Worm (Caenorhabditis elegans): Measurements from ENCODE around the gene B0244.5.
A peak's percentile ranks its signal among the peaks of the same experiment; 100 is the strongest.

B0244.5 gene

DNA sequence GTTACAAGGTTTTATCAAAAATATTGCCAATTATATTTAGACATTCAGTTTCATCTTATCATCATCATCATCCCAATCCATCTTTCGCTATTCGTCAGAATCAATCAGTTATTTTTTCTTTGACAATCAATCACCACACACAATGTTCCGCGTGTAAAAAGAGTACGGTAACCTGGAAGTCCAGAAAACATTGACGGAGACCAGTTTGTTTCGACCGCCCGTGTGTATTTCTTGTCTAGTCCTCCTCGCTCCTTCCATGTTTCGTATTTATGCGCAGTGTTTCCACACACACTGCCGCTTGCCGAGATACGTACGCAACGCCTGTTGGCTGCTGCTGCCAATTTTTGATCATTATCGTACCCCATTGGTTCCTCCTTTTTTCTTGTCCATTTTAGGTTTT is 34.0 kb upstream of the B0244.5 start:
- no peak for TF ChIP-seq B0019.2 (GFP tag; conservative IDR thresholded peaks at IDR 0.05)
- no peak for TF ChIP-seq bed-2 (GFP tag; IDR thresholded peaks at IDR 0.05)
- no peak for TF ChIP-seq lir-1 (GFP tag; conservative IDR thresholded peaks at IDR 0.05)
- no peak for TF ChIP-seq ceh-100 (GFP tag; IDR thresholded peaks at IDR 0.05)
- peak; percentile 6 for TF ChIP-seq tbp1 (GFP tag; optimal IDR thresholded peaks at IDR 0.05)
- TF ChIP-seq lin-40 (tag; optimal IDR thresholded peaks at IDR 0.05) = peak; percentile 10
- TF ChIP-seq ztf-18 (tag; optimal IDR thresholded peaks at IDR 0.05) = no peak
- no peak for TF ChIP-seq gei-17 (GFP tag; optimal IDR thresholded peaks at IDR 0.05)
- no peak for TF ChIP-seq hmg-1.2 (GFP tag; IDR thresholded peaks at IDR 0.05)
- no peak for TF ChIP-seq xnd-1 (tag; optimal IDR thresholded peaks at IDR 0.05)
- no peak for TF ChIP-seq F23B12.7 (tag; optimal IDR thresholded peaks at IDR 0.05; ENCODE audit: insufficient read depth)
- TF ChIP-seq ZK185.1 (tag; optimal IDR thresholded peaks at IDR 0.05; ENCODE audit: poor library complexity, severe bottlenecking) = no peak
- TF ChIP-seq snpc-4 (GFP tag; optimal IDR thresholded peaks at IDR 0.05) = no peak
- TF ChIP-seq snpc-4 (tag; optimal IDR thresholded peaks at IDR 0.05) = peak in 1 of 4 experiments; percentile 44
- peak in 1 of 2 experiments; percentile 40 for TF ChIP-seq let-607 (tag; optimal IDR thresholded peaks at IDR 0.05)
- peak; percentile 12 for TF ChIP-seq attf-5 (GFP tag; optimal IDR thresholded peaks at IDR 0.05)
- no peak for TF ChIP-seq rec-8 (tag; optimal IDR thresholded peaks at IDR 0.05)
- peak; percentile 25; the same call in 1 of the 2 replicates for TF ChIP-seq madf-6 (GFP tag; IDR thresholded peaks at IDR 0.05)
- TF ChIP-seq Y53G8AR.9 (GFP tag; conservative IDR thresholded peaks at IDR 0.05) = no peak
- TF ChIP-seq snpc-3.4 (tag; optimal IDR thresholded peaks at IDR 0.05) = no peak
- no peak for TF ChIP-seq somi-1 (GFP tag; optimal IDR thresholded peaks at IDR 0.05)
- no peak for TF ChIP-seq lsl-1 (GFP tag; optimal IDR thresholded peaks at IDR 0.05)
- no peak for TF ChIP-seq Y67H2A.10 (GFP tag; conservative IDR thresholded peaks at IDR 0.05)
- no peak for TF ChIP-seq sea-2 (GFP tag; IDR thresholded peaks at IDR 0.05)
- no peak for TF ChIP-seq ama-1 (optimal IDR thresholded peaks at IDR 0.05)
- peak in 1 of 2 experiments; percentile 22 for TF ChIP-seq ama-1 (GFP tag; optimal IDR thresholded peaks at IDR 0.05)
- TF ChIP-seq F33H1.4 (GFP tag; IDR thresholded peaks at IDR 0.05) = no peak
- TF ChIP-seq ztf-26 (tag; optimal IDR thresholded peaks at IDR 0.05) = peak; percentile 29
- TF ChIP-seq lin-35 (GFP tag; optimal IDR thresholded peaks at IDR 0.05) = no peak
- TF ChIP-seq dpl-1 (GFP tag; optimal IDR thresholded peaks at IDR 0.05) = no peak
- TF ChIP-seq B0336.3 (GFP tag; IDR thresholded peaks at IDR 0.05) = peak; percentile 48; the same call in 1 of the 2 replicates
- TF ChIP-seq nhr-80 (tag; optimal IDR thresholded peaks at IDR 0.05) = peak; percentile 83
- TF ChIP-seq ztf-25 (GFP tag; IDR thresholded peaks at IDR 0.05) = no peak
- TF ChIP-seq dox-1 (GFP tag; IDR thresholded peaks at IDR 0.05) = 0 out of 2 replicates have a peak, but pooled peaks have one; percentile 20
- TF ChIP-seq F22D6.2 (tag; optimal IDR thresholded peaks at IDR 0.05) = no peak

ce11 chrIII:5711242-5711641 is 33.4 kb upstream of the B0244.5 start, which contains the start of gene rbm-26:
Gene rbm-26 (plus strand): TSS chrIII:5711542.
- TF ChIP-seq tlf-1 (GFP tag; optimal IDR thresholded peaks at IDR 0.05) = no peak
- no peak for TF ChIP-seq bed-1 (GFP tag; IDR thresholded peaks at IDR 0.05)
- no peak for TF ChIP-seq rec-8 (tag; optimal IDR thresholded peaks at IDR 0.05)
- TF ChIP-seq ztf-22 (GFP tag; optimal IDR thresholded peaks at IDR 0.05) = no peak
- no peak for TF ChIP-seq cebp-1 (GFP tag; IDR thresholded peaks at IDR 0.05)
- TF ChIP-seq cebp-1 (tag; optimal IDR thresholded peaks at IDR 0.05) = peak; percentile 82

All from whole organism, young adult.